Worm (Caenorhabditis elegans): Measurements from ENCODE around the gene sel-15.
A peak's percentile ranks its signal among the peaks of the same experiment; 100 is the strongest.

sel-15 gene

DNA sequence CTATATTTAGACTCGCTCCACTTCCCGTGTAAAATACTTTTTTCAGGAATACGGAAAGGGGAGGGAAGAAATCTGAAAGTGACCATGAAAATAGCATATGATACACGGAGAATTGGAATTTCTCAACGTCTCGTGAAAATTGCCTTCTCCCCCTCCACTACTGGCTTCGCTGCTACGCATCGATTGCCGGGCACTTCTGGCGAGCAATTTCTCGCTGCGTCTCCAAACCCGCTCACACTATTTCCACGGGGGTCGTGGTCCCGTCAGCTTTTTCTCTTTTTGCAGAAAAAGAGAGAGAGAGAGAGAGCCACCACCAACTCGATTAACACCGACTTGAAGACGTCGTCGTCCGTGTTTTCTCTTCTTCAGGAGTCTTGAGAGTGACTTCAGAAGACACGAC is 25.3 kb downstream of the sel-15 start (continued):
- TF ChIP-seq lir-3 (tag; optimal IDR thresholded peaks at IDR 0.05; ENCODE audit: poor library complexity) = no peak
- peak; percentile 94 for TF ChIP-seq lin-14 (GFP tag; optimal IDR thresholded peaks at IDR 0.05)
- no peak for TF ChIP-seq hlh-4 (tag; optimal IDR thresholded peaks at IDR 0.05)
- no peak for TF ChIP-seq unc-130 (tag; optimal IDR thresholded peaks at IDR 0.05)
- TF ChIP-seq ama-1 (optimal IDR thresholded peaks at IDR 0.05) = no peak
- TF ChIP-seq lin-15B (tag; optimal IDR thresholded peaks at IDR 0.05) = no peak
- TF ChIP-seq hlh-17 (GFP tag; optimal IDR thresholded peaks at IDR 0.05; ENCODE audit: borderline replicate concordance) = no peak
- TF ChIP-seq fkh-10 (GFP tag; optimal IDR thresholded peaks at IDR 0.05) = peak; percentile 81
- no peak for TF ChIP-seq mab-9 (GFP tag; IDR thresholded peaks at IDR 0.05)
- TF ChIP-seq nhr-76 (tag; optimal IDR thresholded peaks at IDR 0.05) = no peak
- no peak for TF ChIP-seq alr-1 (tag; optimal IDR thresholded peaks at IDR 0.05; ENCODE audit: borderline replicate concordance)
- TF ChIP-seq hpl-2 (GFP tag; optimal IDR thresholded peaks at IDR 0.05) = no peak
- peak; percentile 70 for TF ChIP-seq nhr-47 (tag; optimal IDR thresholded peaks at IDR 0.05)
- TF ChIP-seq nhr-90 (tag; optimal IDR thresholded peaks at IDR 0.05; ENCODE audit: poor library complexity) = no peak
- no peak for TF ChIP-seq ztf-4 (tag; optimal IDR thresholded peaks at IDR 0.05)
- peak; percentile 88 for TF ChIP-seq fkh-8 (tag; optimal IDR thresholded peaks at IDR 0.05)
- no peak for TF ChIP-seq nhr-237 (tag; optimal IDR thresholded peaks at IDR 0.05)
- no peak for TF ChIP-seq elt-2 (tag; optimal IDR thresholded peaks at IDR 0.05)
- TF ChIP-seq skn-1 (tag; optimal IDR thresholded peaks at IDR 0.05) = no peak
- TF ChIP-seq F16B12.6 (tag; optimal IDR thresholded peaks at IDR 0.05) = no peak
- TF ChIP-seq fkh-4 (tag; optimal IDR thresholded peaks at IDR 0.05; ENCODE audit: borderline replicate concordance) = no peak
- TF ChIP-seq pax-3 (tag; optimal IDR thresholded peaks at IDR 0.05) = peak; percentile 3
- TF ChIP-seq ceh-82 (tag; optimal IDR thresholded peaks at IDR 0.05) = peak in 2 of 3 experiments; percentile 3 to 68
- no peak for TF ChIP-seq nhr-28 (tag; optimal IDR thresholded peaks at IDR 0.05)
- no peak for TF ChIP-seq pag-3 (tag; optimal IDR thresholded peaks at IDR 0.05; ENCODE audit: borderline replicate concordance, insufficient read depth)
- no peak for TF ChIP-seq lin-39 (tag; optimal IDR thresholded peaks at IDR 0.05)
- TF ChIP-seq ztf-11 (tag; optimal IDR thresholded peaks at IDR 0.05) = no peak
- TF ChIP-seq C34B4.2 (tag; optimal IDR thresholded peaks at IDR 0.05) = no peak
- peak; percentile 24 for TF ChIP-seq rnt-1 (tag; optimal IDR thresholded peaks at IDR 0.05)
- TF ChIP-seq aha-1 (tag; optimal IDR thresholded peaks at IDR 0.05) = no peak
- TF ChIP-seq tbx-2 (tag; optimal IDR thresholded peaks at IDR 0.05) = peak; percentile 65
- no peak for TF ChIP-seq ceh-88 (GFP tag; IDR thresholded peaks at IDR 0.05)
- TF ChIP-seq C16A3.4 (tag; optimal IDR thresholded peaks at IDR 0.05) = no peak
- TF ChIP-seq mep-1 (tag; optimal IDR thresholded peaks at IDR 0.05) = peak; percentile 29
- TF ChIP-seq elt-3 (tag; optimal IDR thresholded peaks at IDR 0.05) = no peak
- no peak for TF ChIP-seq irx-1 (tag; optimal IDR thresholded peaks at IDR 0.05)
- peak; percentile 18 to 63 for TF ChIP-seq lsy-2 (tag; optimal IDR thresholded peaks at IDR 0.05)
- TF ChIP-seq ets-5 (GFP tag; IDR thresholded peaks at IDR 0.05) = no peak
- no peak for TF ChIP-seq grh-1 (GFP tag; IDR thresholded peaks at IDR 0.05)
- TF ChIP-seq sup-37 (GFP tag; optimal IDR thresholded peaks at IDR 0.05) = no peak
- no peak for TF ChIP-seq ceh-63 (GFP tag; optimal IDR thresholded peaks at IDR 0.05)

DNA sequence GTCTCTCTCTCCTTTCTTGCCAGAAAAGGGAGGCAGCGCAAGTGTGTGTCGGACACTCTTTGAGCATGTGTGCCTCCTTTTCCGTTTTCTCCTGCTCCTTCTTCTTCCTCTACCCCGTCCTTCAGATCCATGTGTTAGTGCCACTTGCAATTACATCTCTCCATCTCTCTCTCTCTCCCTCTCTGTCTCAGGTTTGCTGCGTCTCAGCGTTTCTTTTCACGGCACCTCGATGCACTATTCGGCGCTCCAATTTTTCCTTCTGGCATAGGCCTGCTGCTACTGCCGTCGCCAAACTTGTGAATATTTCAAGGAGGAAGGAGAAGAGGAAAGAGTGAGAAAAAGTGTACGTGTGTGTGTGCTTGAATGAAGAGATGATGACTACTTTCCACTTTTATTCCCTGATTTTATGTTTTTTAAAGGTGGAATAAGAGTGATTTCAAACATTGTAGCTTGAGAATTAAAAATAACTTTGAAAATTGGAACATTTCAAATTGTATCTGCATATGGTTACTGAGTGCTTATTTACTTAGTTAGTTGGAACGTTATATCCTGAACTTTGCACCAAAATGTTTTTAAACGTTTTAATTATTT is 27.9 kb downstream of the sel-15 start, which contains the start of gene W02B3.3:
Gene W02B3.3, minus strand, starts transcription at position 131 of the 591 bp plus-strand sequence.
- TF ChIP-seq sox-4 (tag; optimal IDR thresholded peaks at IDR 0.05) (no peak), alr-1 (tag; optimal IDR thresholded peaks at IDR 0.05; ENCODE audit: borderline replicate concordance) (no peak), fos-1 (tag; optimal IDR thresholded peaks at IDR 0.05) (peak; percentile 55), ceh-63 (GFP tag; optimal IDR thresholded peaks at IDR 0.05) (peak; percentile 74), C34B4.2 (tag; optimal IDR thresholded peaks at IDR 0.05) (no peak), hpl-2 (GFP tag; optimal IDR thresholded peaks at IDR 0.05) (no peak), unc-86 (tag; optimal IDR thresholded peaks at IDR 0.05) (peak; percentile 86), zip-4 (GFP tag; optimal IDR thresholded peaks at IDR 0.05) (no peak), unc-30 (tag; optimal IDR thresholded peaks at IDR 0.05) (no peak), xbp-1 (tag; optimal IDR thresholded peaks at IDR 0.05) (peak; percentile 55), nhr-77 (tag; optimal IDR thresholded peaks at IDR 0.05) (no peak), elt-2 (tag; optimal IDR thresholded peaks at IDR 0.05) (no peak), tlp-1 (tag; optimal IDR thresholded peaks at IDR 0.05) (no peak), zag-1 (tag; optimal IDR thresholded peaks at IDR 0.05) (no peak), dsc-1 (tag; optimal IDR thresholded peaks at IDR 0.05) (peak; percentile 70), lin-13 (GFP tag; optimal IDR thresholded peaks at IDR 0.05) (peak; percentile 8), lin-14 (GFP tag; optimal IDR thresholded peaks at IDR 0.05) (peak; percentile 96), snpc-4 (tag; optimal IDR thresholded peaks at IDR 0.05) (peak; percentile 55)

Data from whole organism, L1 larva.